Fruit fly (Drosophila melanogaster): Measurements from ENCODE around the gene Miro.

Gene Miro

dm6 chr3R:23992823-23993797 lies 45.5 kb downstream of the Miro start, which contains the start of the genes Epp and Rab7 (continued):
- TF ChIP-seq Dll (GFP tag; IDR thresholded peaks at IDR 0.05; ENCODE audit: partially characterized antibody): peak; percentile 89
- peak; percentile 31 for TF ChIP-seq chn (GFP tag; optimal IDR thresholded peaks at IDR 0.05)
- peak; percentile 84; the same call in 2 of the 3 replicates for TF ChIP-seq mld (GFP tag; IDR thresholded peaks at IDR 0.05; ENCODE audit: partially characterized antibody)
- peak; percentile 93 for TF ChIP-seq Ets65A (GFP tag)
- TF ChIP-seq gcm (GFP tag; optimal IDR thresholded peaks at IDR 0.05): peak; percentile 76
- no peak for TF ChIP-seq CG6813 (GFP tag; optimal IDR thresholded peaks at IDR 0.05)
- TF ChIP-seq CG14860 (GFP tag; IDR thresholded peaks at IDR 0.05; ENCODE audit: partially characterized antibody): peak; percentile 85
- peak; percentile 95 for TF ChIP-seq CG2116 (GFP tag; optimal IDR thresholded peaks at IDR 0.05)
- TF ChIP-seq CG7928 (GFP tag; optimal IDR thresholded peaks at IDR 0.05): no peak
- TF ChIP-seq dm (GFP tag; optimal IDR thresholded peaks at IDR 0.05): peak; percentile 62
- TF ChIP-seq nerfin-2 (GFP tag; IDR thresholded peaks at IDR 0.05; ENCODE audit: partially characterized antibody): peak; percentile 72
- TF ChIP-seq her (GFP tag; optimal IDR thresholded peaks at IDR 0.05): peak; percentile 59
- peak; percentile 2 for TF ChIP-seq Lhr (GFP tag; optimal IDR thresholded peaks at IDR 0.05)
- no peak for TF ChIP-seq Sox100B (GFP tag; optimal IDR thresholded peaks at IDR 0.05)
- TF ChIP-seq pzg (GFP tag; optimal IDR thresholded peaks at IDR 0.05): peak; percentile 90
- TF ChIP-seq mam (GFP tag; optimal IDR thresholded peaks at IDR 0.05): peak; percentile 53
- peak; percentile 45 for TF ChIP-seq Nf-YB (GFP tag; optimal IDR thresholded peaks at IDR 0.05)
- TF ChIP-seq Hr3 (GFP tag; optimal IDR thresholded peaks at IDR 0.05): peak; percentile 39
- no peak for TF ChIP-seq NK7.1 (GFP tag; optimal IDR thresholded peaks at IDR 0.05)
- TF ChIP-seq tgo (GFP tag; IDR thresholded peaks at IDR 0.05): no peak
- peak; percentile 87 for TF ChIP-seq ato (GFP tag; IDR thresholded peaks at IDR 0.05; ENCODE audit: partially characterized antibody)
- TF ChIP-seq CG10321 (GFP tag; IDR thresholded peaks at IDR 0.05): peak; percentile 46; the same call in 1 of the 2 replicates
- no peak for TF ChIP-seq CG15011 (GFP tag; optimal IDR thresholded peaks at IDR 0.05)
- TF ChIP-seq CG13296 (GFP tag; optimal IDR thresholded peaks at IDR 0.05): peak; percentile 6
- peak; percentile 44 for TF ChIP-seq Hmr (GFP tag; optimal IDR thresholded peaks at IDR 0.05)
- TF ChIP-seq bowl (GFP tag; IDR thresholded peaks at IDR 0.05): no peak
- TF ChIP-seq lmd (GFP tag; IDR thresholded peaks at IDR 0.05): peak; percentile 31; the same call in 1 of the 2 replicates
- no peak for TF ChIP-seq CG8478 (optimal IDR thresholded peaks at IDR 0.05)
- peak; percentile 55 for TF ChIP-seq CG9609 (GFP tag; optimal IDR thresholded peaks at IDR 0.05)
- peak; percentile 79 for TF ChIP-seq HmgZ (tag; optimal IDR thresholded peaks at IDR 0.05)
- no peak for TF ChIP-seq CG4328 (GFP tag; optimal IDR thresholded peaks at IDR 0.05)
- no peak for TF ChIP-seq zf30C (GFP tag; optimal IDR thresholded peaks at IDR 0.05)
- TF ChIP-seq chif (GFP tag; optimal IDR thresholded peaks at IDR 0.05): peak in 1 of 2 experiments; percentile 28
- peak; percentile 19 for TF ChIP-seq CG10979 (tag; optimal IDR thresholded peaks at IDR 0.05)
- TF ChIP-seq CG1603 (tag; optimal IDR thresholded peaks at IDR 0.05): peak; percentile 71
- TF ChIP-seq Abd-B (GFP tag; optimal IDR thresholded peaks at IDR 0.05): no peak
- TF ChIP-seq CG12744 (GFP tag; optimal IDR thresholded peaks at IDR 0.05): peak; percentile 35
- TF ChIP-seq CG33213 (GFP tag; optimal IDR thresholded peaks at IDR 0.05): peak; percentile 51
- no peak for TF ChIP-seq CG17802 (tag; optimal IDR thresholded peaks at IDR 0.05)
- no peak for TF ChIP-seq danr (GFP tag; IDR thresholded peaks at IDR 0.05)
- TF ChIP-seq B-H1 (GFP tag; IDR thresholded peaks at IDR 0.05): no peak
- no peak for TF ChIP-seq pan (optimal IDR thresholded peaks at IDR 0.05)
- TF ChIP-seq pan (GFP tag; optimal IDR thresholded peaks at IDR 0.05 in 1 of 2, IDR thresholded peaks at IDR 0.05 in 1 of 2): no peak
- TF ChIP-seq ERR (GFP tag; optimal IDR thresholded peaks at IDR 0.05): peak; percentile 45
- peak; percentile 43 for TF ChIP-seq NC2β (GFP tag; optimal IDR thresholded peaks at IDR 0.05)
- no peak for TF ChIP-seq Hand (GFP tag; optimal IDR thresholded peaks at IDR 0.05)
- TF ChIP-seq lab (GFP tag; optimal IDR thresholded peaks at IDR 0.05): peak; percentile 65
- no peak for TF ChIP-seq CG16779 (GFP tag; IDR thresholded peaks at IDR 0.05)

All from whole organism, embryonic.